Fruit fly (Drosophila melanogaster) whole organism, embryonic: ENCODE data around the gene Pxn.

Source experiments
- Blimp-1 ChIP-seq: fragments of 200-800 bp; sonication (Bioruptor generic); optimal IDR thresholded peaks from 3 replicates; lab custom pipeline; 2018; ENCODE audit warnings: missing biosample characterization, missing genetic modification characterization, mild to moderate bottlenecking, moderate library complexity, missing genetic modification reagents
- CG10565 ChIP-seq: fragments of 200-800 bp; sonication (Bioruptor generic); optimal IDR thresholded peaks from 3 replicates; lab custom pipeline; 2016; ENCODE audit warnings: missing biosample characterization, mild to moderate bottlenecking, missing genetic modification characterization
- CG10979 ChIP-seq: fragments of 200-800 bp; sonication (Bioruptor generic); optimal IDR thresholded peaks from 2 replicates; lab custom pipeline; 2018; ENCODE audit warnings: missing biosample characterization, mild to moderate bottlenecking, missing genetic modification characterization, moderate library complexity
- CG11247 ChIP-seq: fragments of 200-800 bp; sonication (Bioruptor generic); IDR thresholded peaks from 2 replicates; pipeline ENCODE4 v1.3.6; 2022; ENCODE audit warnings: missing biosample characterization, missing genetic modification characterization
- CG12219 ChIP-seq: fragments of 200-800 bp; sonication (Bioruptor generic); optimal IDR thresholded peaks from 3 replicates; lab custom pipeline; 2018; ENCODE audit warnings: missing biosample characterization, mild to moderate bottlenecking, missing genetic modification characterization
- CG12391 ChIP-seq: fragments of 200-800 bp; sonication (Bioruptor generic); optimal IDR thresholded peaks from 3 replicates; lab custom pipeline; 2018; ENCODE audit warnings: missing biosample characterization, mild to moderate bottlenecking, missing genetic modification characterization, moderate library complexity
- CG14050 ChIP-seq: fragments of 200-800 bp; sonication (Bioruptor generic); IDR thresholded peaks from 3 replicates; pipeline ENCODE4 v1.3.6; 2022; ENCODE audit warnings: missing biosample characterization, missing genetic modification characterization
- CG14441 ChIP-seq: fragments of 200-800 bp; sonication (Bioruptor generic); IDR thresholded peaks from 2 replicates; pipeline ENCODE4 v1.3.6; 2022; ENCODE audit warnings: missing biosample characterization, missing genetic modification characterization
- CG14710 ChIP-seq: fragments of 200-800 bp; sonication (Bioruptor generic); optimal IDR thresholded peaks from 3 replicates; lab custom pipeline; 2019; ENCODE audit warnings: missing biosample characterization, mild to moderate bottlenecking, missing genetic modification characterization, moderate library complexity
- CG14860 ChIP-seq: fragments of 200-800 bp; sonication (Bioruptor generic); IDR thresholded peaks from 3 replicates; pipeline ENCODE4 v1.3.6; 2022; ENCODE audit warnings: missing biosample characterization, missing genetic modification characterization; ENCODE audit not compliant: partially characterized antibody
- CG17359 ChIP-seq: fragments of 200-800 bp; sonication (Bioruptor generic); optimal IDR thresholded peaks from 3 replicates; lab custom pipeline; 2018; ENCODE audit warnings: missing biosample characterization, mild to moderate bottlenecking, missing genetic modification characterization, moderate library complexity
- CG17361 ChIP-seq: fragments of 200-800 bp; sonication (Bioruptor generic); IDR thresholded peaks from 3 replicates; pipeline ENCODE4 v1.3.6; 2022; ENCODE audit warnings: missing biosample characterization, missing genetic modification characterization
- CG17568 ChIP-seq: fragments of 200-800 bp; sonication (Bioruptor generic); optimal IDR thresholded peaks from 2 replicates; lab custom pipeline; 2018; ENCODE audit warnings: missing biosample characterization, mild to moderate bottlenecking, missing genetic modification characterization, moderate library complexity
- CG18262 ChIP-seq: fragments of 200-800 bp; optimal IDR thresholded peaks from 3 replicates; lab custom pipeline; 2019; ENCODE audit warnings: missing biosample characterization, mild to moderate bottlenecking, missing genetic modification characterization, moderate library complexity
- CG2199 ChIP-seq: fragments of 200-800 bp; sonication (Bioruptor generic); IDR thresholded peaks from 3 replicates; pipeline ENCODE4 v1.3.6; 2022; ENCODE audit warnings: missing biosample characterization, missing genetic modification characterization
- CG2712 ChIP-seq: fragments of 200-800 bp; optimal IDR thresholded peaks from 3 replicates; lab custom pipeline; 2019; ENCODE audit warnings: missing biosample characterization, mild to moderate bottlenecking, missing genetic modification characterization, moderate library complexity
- CG31441 ChIP-seq: fragments of 200-800 bp; sonication (Bioruptor generic); IDR thresholded peaks from 2 replicates; pipeline ENCODE4 v1.3.6; 2022; ENCODE audit warnings: missing biosample characterization, missing genetic modification characterization
- CG32767 ChIP-seq: fragments of 200-800 bp; sonication (Bioruptor generic); IDR thresholded peaks from 2 replicates; pipeline ENCODE4 v1.3.6; 2022; ENCODE audit warnings: missing biosample characterization, missing genetic modification characterization
- CG33213 ChIP-seq: fragments of 200-800 bp; sonication (Bioruptor generic); optimal IDR thresholded peaks from 3 replicates; lab custom pipeline; 2016; ENCODE audit warnings: missing biosample characterization, missing genetic modification characterization
- CG4820 ChIP-seq: fragments of 200-800 bp; sonication (Bioruptor generic); optimal IDR thresholded peaks from 3 replicates; lab custom pipeline; 2016; ENCODE audit warnings: missing biosample characterization, missing genetic modification characterization
- CG6791 ChIP-seq: fragments of 200-800 bp; sonication (Bioruptor generic); IDR thresholded peaks from 3 replicates; pipeline ENCODE4 v1.3.6; 2022; ENCODE audit warnings: missing biosample characterization, missing genetic modification characterization; ENCODE audit not compliant: partially characterized antibody
- CG8281 ChIP-seq: fragments of 200-800 bp; sonication (Bioruptor generic); optimal IDR thresholded peaks from 2 replicates; lab custom pipeline; 2018; ENCODE audit warnings: missing biosample characterization, mild to moderate bottlenecking, missing genetic modification characterization, moderate library complexity
- CG8478 ChIP-seq: fragments of >200 bp; optimal IDR thresholded peaks from 2 replicates; lab custom pipeline; 2018
- Chrac-16 ChIP-seq: fragments of 200-800 bp; sonication (Bioruptor generic); optimal IDR thresholded peaks from 3 replicates; lab custom pipeline; 2016; ENCODE audit warnings: missing biosample characterization, missing genetic modification characterization
- Dip3 ChIP-seq: fragments of 200-800 bp; sonication (Bioruptor generic); optimal IDR thresholded peaks from 3 replicates; lab custom pipeline; 2016; ENCODE audit warnings: missing biosample characterization, missing genetic modification characterization
- Doc3 ChIP-seq: fragments of 200-800 bp; sonication (Bioruptor generic); IDR thresholded peaks from 3 replicates; pipeline ENCODE4 v1.3.6; 2022; ENCODE audit warnings: missing biosample characterization, missing genetic modification characterization; ENCODE audit not compliant: partially characterized antibody
- Hey ChIP-seq: fragments of 200-800 bp; sonication (Bioruptor generic); optimal IDR thresholded peaks from 3 replicates; lab custom pipeline; 2018; ENCODE audit warnings: missing biosample characterization, mild to moderate bottlenecking, missing genetic modification characterization
- Hmx ChIP-seq: fragments of 200-800 bp; sonication (Bioruptor generic); optimal IDR thresholded peaks from 2 replicates; lab custom pipeline; 2016; ENCODE audit warnings: missing biosample characterization, missing genetic modification characterization
- Hr3 ChIP-seq: fragments of 200-800 bp; sonication (Bioruptor generic); optimal IDR thresholded peaks from 3 replicates; lab custom pipeline; 2016; ENCODE audit warnings: missing biosample characterization, missing genetic modification characterization
- Hsf ChIP-seq: fragments of 200-800 bp; sonication (Bioruptor generic); optimal IDR thresholded peaks from 3 replicates; lab custom pipeline; 2016; ENCODE audit warnings: missing biosample characterization, missing genetic modification characterization
- MTF-1 ChIP-seq: fragments of 200-800 bp; sonication (Bioruptor generic); optimal IDR thresholded peaks from 2 replicates; lab custom pipeline; 2018; ENCODE audit warnings: missing biosample characterization, mild to moderate bottlenecking, missing genetic modification characterization, borderline replicate concordance
- Nf-YA ChIP-seq: fragments of 200-800 bp; sonication (Bioruptor generic); IDR thresholded peaks from 2 replicates; pipeline ENCODE4 v1.3.6; 2022; ENCODE audit warnings: missing biosample characterization, missing genetic modification characterization
- Oaz ChIP-seq: fragments of 200-800 bp; sonication (Bioruptor generic); IDR thresholded peaks from 2 replicates; pipeline ENCODE4 v1.3.6; 2022; ENCODE audit warnings: missing biosample characterization, missing genetic modification characterization
- Ssrp ChIP-seq: fragments of 200-800 bp; sonication (Bioruptor generic); optimal IDR thresholded peaks from 2 replicates; lab custom pipeline; 2018; ENCODE audit warnings: missing biosample characterization, mild to moderate bottlenecking, missing genetic modification characterization, moderate library complexity
- Trl ChIP-seq, 3 experiments: fragments of >200 bp in 2 of 3; fragments of 200-800 bp in 1 of 3; sonication (Bioruptor generic) in 1 of 3; optimal IDR thresholded peaks; 2 replicates in 1 of 3; 3 replicates in 2 of 3; lab custom pipeline; 2016 to 2017; ENCODE audit warnings: missing biosample characterization in 1 of 3, missing genetic modification characterization in 1 of 3
- ash1 ChIP-seq: fragments of 200-800 bp; sonication (Bioruptor generic); optimal IDR thresholded peaks from 2 replicates; lab custom pipeline; 2018; ENCODE audit warnings: missing biosample characterization, mild to moderate bottlenecking, missing genetic modification characterization
- bowl ChIP-seq: fragments of 200-800 bp; sonication (Bioruptor generic); IDR thresholded peaks from 2 replicates; pipeline ENCODE4 v1.3.6; 2022; ENCODE audit warnings: missing biosample characterization, missing genetic modification characterization
- ci ChIP-seq: fragments of 200-800 bp; sonication (Bioruptor generic); IDR thresholded peaks from 3 replicates; pipeline ENCODE4 v1.3.6; 2022; ENCODE audit warnings: missing biosample characterization, missing genetic modification characterization
- crc ChIP-seq: fragments of 200-800 bp; sonication (Bioruptor generic); optimal IDR thresholded peaks from 2 replicates; lab custom pipeline; 2016; ENCODE audit warnings: missing biosample characterization, missing genetic modification characterization
- da ChIP-seq: fragments of 200-800 bp; sonication (Bioruptor generic); optimal IDR thresholded peaks from 2 replicates; lab custom pipeline; 2016; ENCODE audit warnings: missing biosample characterization, missing genetic modification characterization
- dysf ChIP-seq: fragments of 200-800 bp; sonication (Bioruptor generic); IDR thresholded peaks from 3 replicates; pipeline ENCODE4 v1.3.6; 2022; ENCODE audit warnings: missing biosample characterization, missing genetic modification characterization
- eve ChIP-seq, 2 experiments: fragments of >200 bp; optimal IDR thresholded peaks; 2 replicates each; lab custom pipeline; 2017; ENCODE audit warnings: missing biosample characterization in 2 of 2, missing genetic modification characterization in 2 of 2
- gce ChIP-seq: fragments of 200-800 bp; sonication (Bioruptor generic); IDR thresholded peaks from 3 replicates; pipeline ENCODE4 v1.3.6; 2022; ENCODE audit warnings: missing biosample characterization, missing genetic modification characterization
- gsb-n ChIP-seq: fragments of 200-800 bp; sonication (Bioruptor generic); optimal IDR thresholded peaks from 3 replicates; lab custom pipeline; 2018; ENCODE audit warnings: missing biosample characterization, mild to moderate bottlenecking, missing genetic modification characterization
- lbe ChIP-seq: fragments of 200-800 bp; sonication (Bioruptor generic); optimal IDR thresholded peaks from 2 replicates; lab custom pipeline; 2016; ENCODE audit warnings: missing biosample characterization, mild to moderate bottlenecking, missing genetic modification characterization
- nom ChIP-seq: fragments of 200-800 bp; sonication (Bioruptor generic); optimal IDR thresholded peaks from 2 replicates; lab custom pipeline; 2017; ENCODE audit warnings: missing biosample characterization, missing genetic modification characterization, mild to moderate bottlenecking, moderate library complexity, missing genetic modification reagents
- psq ChIP-seq: fragments of 200-800 bp; sonication (Bioruptor generic); optimal IDR thresholded peaks from 2 replicates; lab custom pipeline; 2017; ENCODE audit warnings: missing biosample characterization, missing genetic modification characterization
- sc ChIP-seq, 3 experiments: fragments of >200 bp in 2 of 3; fragments of 200-800 bp in 1 of 3; sonication (Bioruptor generic) in 1 of 3; optimal IDR thresholded peaks; 2 replicates in 2 of 3; 3 replicates in 1 of 3; lab custom pipeline; 2017; ENCODE audit warnings: mild to moderate bottlenecking in 1 of 3, missing biosample characterization in 1 of 3, missing genetic modification characterization in 1 of 3, missing genetic modification reagents in 1 of 3
- sens ChIP-seq: fragments of 200-800 bp; sonication (Bioruptor generic); peaks from one replicate; lab custom pipeline; 2016; ENCODE audit warnings: missing biosample characterization, missing genetic modification characterization
- stwl ChIP-seq: fragments of 200-800 bp; sonication (Bioruptor generic); optimal IDR thresholded peaks from 3 replicates; lab custom pipeline; 2018; ENCODE audit warnings: missing biosample characterization, mild to moderate bottlenecking, missing genetic modification characterization, moderate library complexity

Gene Pxn

DNA sequence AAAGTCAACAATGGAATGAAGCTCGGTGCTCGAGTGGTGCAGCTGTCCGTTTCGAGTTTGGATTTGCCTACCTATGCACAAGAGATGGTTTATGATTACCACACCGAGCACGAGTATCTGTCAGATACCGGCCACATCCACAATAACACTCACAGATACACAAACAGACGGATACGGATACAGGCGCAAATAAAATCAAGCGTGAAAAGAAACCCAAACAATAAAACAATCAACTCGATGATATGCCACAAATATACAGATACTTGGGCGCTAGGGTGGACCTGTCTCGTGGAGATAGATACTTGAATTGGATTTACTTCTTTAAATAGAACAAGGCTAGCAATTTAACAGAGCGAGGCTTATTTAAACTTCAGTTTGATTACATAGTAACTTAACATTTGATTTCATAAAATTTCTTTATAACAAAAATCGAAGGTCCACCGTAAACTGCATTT, 59.6 kb downstream of the Pxn start (continued):
- TF ChIP-seq eve (GFP tag; optimal IDR thresholded peaks at IDR 0.05; lab: Kevin White, UChicago) (peak in 1 of 2 experiments; percentile 13), CG31441 (GFP tag; lab: Robert Waterston, UW) (peak; percentile 70; the same call in 1 of the 2 replicates), Nf-YA (GFP tag; lab: Robert Waterston, UW) (0 out of 2 replicates have a peak, but pooled peaks have one; percentile 12), CG18262 (tag; lab: Kevin White, UChicago) (peak; percentile 64), Hsf (GFP tag; lab: Kevin White, UChicago) (peak; percentile 32), CG14050 (peak; percentile 23; the same call in 1 of the 3 replicates), CG6791 (GFP tag; lab: Robert Waterston, UW) (no peak), bowl (GFP tag; lab: Robert Waterston, UW) (no peak), Chrac-16 (GFP tag; lab: Kevin White, UChicago) (no peak), Ssrp (tag; lab: Kevin White, UChicago) (peak; percentile 47), CG11247 (GFP tag; lab: Robert Waterston, UW) (no peak), CG10979 (tag; lab: Kevin White, UChicago) (peak; percentile 30), crc (peak; percentile 20), Dip3 (GFP tag; lab: Kevin White, UChicago) (no peak), CG14710 (tag; lab: Kevin White, UChicago) (peak; percentile 23), gsb-n (tag; lab: Kevin White, UChicago) (peak; percentile 62), MTF-1 (GFP tag; lab: Kevin White, UChicago) (no peak), CG8478 (no peak), CG2199 (GFP tag; lab: Robert Waterston, UW) (no peak), da (GFP tag; lab: Kevin White, UChicago) (no peak), psq (GFP tag; lab: Kevin White, UChicago) (no peak), Hmx (GFP tag; lab: Kevin White, UChicago) (no peak), stwl (tag; lab: Kevin White, UChicago) (no peak), CG8281 (tag; lab: Kevin White, UChicago) (no peak), CG17359 (tag; lab: Kevin White, UChicago) (peak; percentile 71), sc (optimal IDR thresholded peaks at IDR 0.05; lab: Kevin White, UChicago) (no peak), sc (GFP tag; optimal IDR thresholded peaks at IDR 0.05; lab: Kevin White, UChicago) (no peak), CG17568 (GFP tag; lab: Kevin White, UChicago) (no peak), Oaz (no peak; the same call in 1 of the 2 replicates), CG12219 (peak; percentile 44), CG33213 (GFP tag; lab: Kevin White, UChicago) (no peak), ci (GFP tag; lab: Robert Waterston, UW) (peak; percentile 85), Doc3 (GFP tag; lab: Robert Waterston, UW) (no peak), ash1 (GFP tag; lab: Kevin White, UChicago) (no peak), CG2712 (peak; percentile 64), CG17361 (GFP tag; lab: Robert Waterston, UW) (peak; percentile 46; the same call in 1 of the 3 replicates), CG12391 (tag; lab: Kevin White, UChicago) (peak; percentile 60), CG32767 (GFP tag; lab: Robert Waterston, UW) (0 out of 2 replicates have a peak, but pooled peaks have one; percentile 52), gce (GFP tag; lab: Robert Waterston, UW) (0 out of 3 replicates have a peak, but pooled peaks have one; percentile 38), CG14441 (GFP tag; lab: Robert Waterston, UW) (peak; percentile 13; the same call in 1 of the 2 replicates), CG14860 (GFP tag; lab: Robert Waterston, UW) (no peak), nom (GFP tag; lab: Kevin White, UChicago) (peak; percentile 73), lbe (GFP tag; lab: Kevin White, UChicago) (peak; percentile 71), CG4820 (peak; percentile 10), dysf (GFP tag; lab: Robert Waterston, UW) (peak; percentile 59; the same call in 1 of the 3 replicates), Hey (no peak), CG10565 (GFP tag; lab: Kevin White, UChicago) (no peak), Blimp-1 (peak; percentile 68), sens (GFP tag; lab: Kevin White, UChicago) (peak; percentile 86), Hr3 (GFP tag; lab: Kevin White, UChicago) (no peak), Trl (optimal IDR thresholded peaks at IDR 0.05; lab: Kevin White, UChicago) (no peak), Trl (GFP tag; optimal IDR thresholded peaks at IDR 0.05; lab: Kevin White, UChicago) (peak; percentile 18)
